Worm (Caenorhabditis elegans) whole organism, mixed stage, embryonic: ENCODE data around the gene ZC455.1.

Experiments
- M03D4.4 ChIP-seq: sonication (generic microtip); optimal IDR thresholded peaks from 2 replicates; lab custom pipeline; 2017; ENCODE audit warnings: mild to moderate bottlenecking, missing genetic modification characterization, missing compliant biosample characterization
- bed-3 ChIP-seq: fragments of 200-800 bp; sonication (Bioruptor generic); optimal IDR thresholded peaks from 3 replicates; lab custom pipeline; 2018; ENCODE audit warnings: mild to moderate bottlenecking, missing genetic modification characterization, moderate library complexity, missing compliant biosample characterization
- ceh-43 ChIP-seq: fragments of 200-800 bp; sonication (Bioruptor generic); optimal IDR thresholded peaks from 2 replicates; lab custom pipeline; 2018; ENCODE audit warnings: mild to moderate bottlenecking, missing genetic modification characterization, moderate library complexity, missing compliant biosample characterization
- ceh-83 ChIP-seq: fragments of 200-800 bp; sonication (Bioruptor generic); optimal IDR thresholded peaks from 2 replicates; lab custom pipeline; 2018; ENCODE audit warnings: mild to moderate bottlenecking, missing genetic modification characterization, missing compliant biosample characterization
- ces-1 ChIP-seq: fragments of 150-350 bp; optimal IDR thresholded peaks from 2 replicates; lab custom pipeline; 2014; ENCODE audit warnings: missing biosample characterization, missing genetic modification reagents, missing genetic modification characterization
- drap-1 ChIP-seq: fragments of 200-800 bp; sonication (Bioruptor generic); optimal IDR thresholded peaks from 3 replicates; lab custom pipeline; 2018; ENCODE audit warnings: mild to moderate bottlenecking, missing genetic modification characterization, missing compliant biosample characterization
- elt-1 ChIP-seq: sonication (generic microtip); optimal IDR thresholded peaks from 2 replicates; lab custom pipeline; 2017; ENCODE audit warnings: missing genetic modification characterization, mild to moderate bottlenecking, missing compliant biosample characterization, antibody characterized with exemption, moderate library complexity, borderline replicate concordance; ENCODE audit not compliant: insufficient read depth
- elt-3 ChIP-seq: fragments of 150-350 bp; optimal IDR thresholded peaks from 2 replicates; lab custom pipeline; 2014; ENCODE audit warnings: missing biosample characterization, missing genetic modification characterization
- flh-1 ChIP-seq: fragments of 200-800 bp; sonication (Bioruptor generic); optimal IDR thresholded peaks from 2 replicates; lab custom pipeline; 2018; ENCODE audit warnings: mild to moderate bottlenecking, missing genetic modification characterization, moderate library complexity, missing compliant biosample characterization
- hlh-1 ChIP-seq: fragments of 150-350 bp; optimal IDR thresholded peaks from 2 replicates; lab custom pipeline; 2014; ENCODE audit warnings: missing biosample characterization, missing genetic modification reagents, missing genetic modification characterization
- lin-13 ChIP-seq: fragments of 150-350 bp; optimal IDR thresholded peaks from 2 replicates; lab custom pipeline; 2014; ENCODE audit warnings: missing biosample characterization, missing genetic modification characterization
- lin-32 ChIP-seq: fragments of 200-800 bp; sonication (Bioruptor generic); optimal IDR thresholded peaks from 2 replicates; lab custom pipeline; 2018; ENCODE audit warnings: mild to moderate bottlenecking, missing genetic modification characterization, missing compliant biosample characterization
- lsy-2 ChIP-seq: fragments of 150-350 bp; optimal IDR thresholded peaks from 2 replicates; lab custom pipeline; 2014; ENCODE audit warnings: missing biosample characterization, missing genetic modification characterization
- mab-5 ChIP-seq: fragments of 150-350 bp; optimal IDR thresholded peaks from 2 replicates; lab custom pipeline; 2014; ENCODE audit warnings: missing biosample characterization, missing genetic modification characterization
- mep-1 ChIP-seq: fragments of 150-350 bp; optimal IDR thresholded peaks from 2 replicates; lab custom pipeline; 2017; ENCODE audit warnings: missing biosample characterization, missing genetic modification reagents, missing genetic modification characterization, inconsistent platforms
- mls-2 ChIP-seq: sonication (generic microtip); optimal IDR thresholded peaks from 2 replicates; lab custom pipeline; 2016; ENCODE audit warnings: mild to moderate bottlenecking, missing genetic modification characterization, moderate library complexity, missing compliant biosample characterization
- nhr-12 ChIP-seq: fragments of 150-350 bp; optimal IDR thresholded peaks from 2 replicates; lab custom pipeline; 2014; ENCODE audit warnings: missing biosample characterization, missing genetic modification characterization
- nhr-2 ChIP-seq: fragments of 150-350 bp; optimal IDR thresholded peaks from 2 replicates; lab custom pipeline; 2014; ENCODE audit warnings: missing biosample characterization, missing genetic modification characterization
- nhr-28 ChIP-seq: fragments of 150-350 bp; optimal IDR thresholded peaks from 2 replicates; lab custom pipeline; 2014; ENCODE audit warnings: missing biosample characterization, missing genetic modification characterization
- nhr-76 ChIP-seq: sonication (generic microtip); optimal IDR thresholded peaks from 2 replicates; lab custom pipeline; 2017; ENCODE audit warnings: missing biosample characterization, missing genetic modification characterization
- pha-4 ChIP-seq: fragments of 150-350 bp; optimal IDR thresholded peaks from 2 replicates; lab custom pipeline; 2018; ENCODE audit warnings: missing biosample characterization, missing genetic modification reagents, missing genetic modification characterization
- sem-2 ChIP-seq: fragments of 200-800 bp; sonication (Bioruptor generic); optimal IDR thresholded peaks from 2 replicates; lab custom pipeline; 2018; ENCODE audit warnings: mild to moderate bottlenecking, missing genetic modification characterization, missing compliant biosample characterization
- snpc-4 ChIP-seq: fragments of 150-350 bp; optimal IDR thresholded peaks from 2 replicates; lab custom pipeline; 2014; ENCODE audit warnings: missing biosample characterization, missing genetic modification characterization
- sptf-1 ChIP-seq: sonication (generic microtip); optimal IDR thresholded peaks from 2 replicates; lab custom pipeline; 2017; ENCODE audit warnings: mild to moderate bottlenecking, missing genetic modification characterization, moderate library complexity, missing compliant biosample characterization
- tbx-8 ChIP-seq: fragments of 200-800 bp; sonication (Bioruptor generic); optimal IDR thresholded peaks from 2 replicates; lab custom pipeline; 2018; ENCODE audit warnings: mild to moderate bottlenecking, missing genetic modification characterization, moderate library complexity, missing compliant biosample characterization
- unc-120 ChIP-seq: sonication (generic microtip); optimal IDR thresholded peaks from 2 replicates; lab custom pipeline; 2017; ENCODE audit warnings: missing genetic modification characterization, missing compliant biosample characterization; ENCODE audit not compliant: poor library complexity, severe bottlenecking
- unc-39 ChIP-seq: fragments of 150-350 bp; optimal IDR thresholded peaks from 2 replicates; lab custom pipeline; 2014; ENCODE audit warnings: missing biosample characterization, missing genetic modification characterization
- unc-62 ChIP-seq: fragments of 150-350 bp; optimal IDR thresholded peaks from 2 replicates; lab custom pipeline; 2014; ENCODE audit warnings: missing biosample characterization, missing genetic modification reagents, missing genetic modification characterization
- ztf-11 ChIP-seq: fragments of 150-350 bp; optimal IDR thresholded peaks from 2 replicates; lab custom pipeline; 2014; ENCODE audit warnings: missing biosample characterization, missing genetic modification characterization

ZC455.1 gene

DNA sequence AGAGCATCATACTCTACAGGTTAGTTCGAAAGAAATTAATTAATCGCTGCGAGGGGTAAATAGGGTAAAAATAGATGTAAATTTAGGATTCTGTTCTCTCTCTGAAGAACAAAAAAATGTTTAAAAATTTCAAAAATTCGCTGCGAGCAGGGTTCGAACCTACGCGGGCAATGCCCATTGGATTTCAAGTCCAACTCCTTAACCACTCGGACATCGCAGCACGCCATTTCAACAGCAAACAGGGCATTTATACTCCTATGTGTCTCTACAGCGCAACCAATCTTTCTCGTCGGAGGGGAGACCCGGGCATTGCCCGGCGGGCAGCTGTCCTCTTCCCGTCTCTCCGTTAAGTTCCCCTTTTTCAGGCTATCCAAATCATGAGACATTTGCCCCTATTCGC is 6.9 kb downstream of the ZC455.1 start (continued):
- TF ChIP-seq unc-39 (tag; lab: Kevin White, UChicago) (no peak), unc-120 (tag; lab: Kevin White, UChicago) (peak; percentile 93)
- TF ChIP-seq, all 35 proteins: peak for 22

DNA sequence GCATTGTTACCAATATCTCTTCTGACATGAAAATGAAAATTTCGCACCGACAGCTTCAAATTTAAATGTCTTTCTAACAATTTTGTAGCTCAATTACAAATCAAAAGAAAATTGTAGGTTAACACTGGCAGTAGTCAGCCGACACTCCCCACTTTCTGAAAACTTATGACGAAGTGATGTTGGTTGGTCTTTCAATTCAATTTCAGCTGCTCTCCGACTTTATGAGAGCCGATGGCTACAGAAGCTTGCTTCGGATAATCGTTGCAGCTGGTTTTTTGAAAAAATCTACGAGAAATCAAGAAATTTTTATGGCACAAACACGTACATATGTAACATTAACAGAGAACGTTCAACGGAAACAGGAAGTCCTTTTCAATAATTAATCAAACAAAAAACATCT is 11.5 kb downstream of the ZC455.1 start, which contains the start of gene sre-20:
Gene sre-20, minus strand, starts transcription at position 101 of the 400 bp plus-strand sequence.
- TF ChIP-seq sptf-1 (no peak), unc-62 (GFP tag; lab: Kevin White, UChicago) (no peak), lin-32 (GFP tag; lab: Kevin White, UChicago) (no peak), ces-1 (GFP tag; lab: Kevin White, UChicago) (no peak), elt-1 (no peak), pha-4 (tag; lab: Kevin White, UChicago) (no peak), flh-1 (GFP tag; lab: Kevin White, UChicago) (no peak), M03D4.4 (no peak), nhr-76 (tag; lab: Kevin White, UChicago) (no peak), ceh-83 (GFP tag; lab: Kevin White, UChicago) (no peak), lsy-2 (tag; lab: Kevin White, UChicago) (no peak), unc-120 (tag; lab: Kevin White, UChicago) (no peak), bed-3 (GFP tag; lab: Kevin White, UChicago) (no peak), mab-5 (tag; lab: Kevin White, UChicago) (no peak), drap-1 (GFP tag; lab: Kevin White, UChicago) (no peak), nhr-12 (tag; lab: Kevin White, UChicago) (no peak)

DNA sequence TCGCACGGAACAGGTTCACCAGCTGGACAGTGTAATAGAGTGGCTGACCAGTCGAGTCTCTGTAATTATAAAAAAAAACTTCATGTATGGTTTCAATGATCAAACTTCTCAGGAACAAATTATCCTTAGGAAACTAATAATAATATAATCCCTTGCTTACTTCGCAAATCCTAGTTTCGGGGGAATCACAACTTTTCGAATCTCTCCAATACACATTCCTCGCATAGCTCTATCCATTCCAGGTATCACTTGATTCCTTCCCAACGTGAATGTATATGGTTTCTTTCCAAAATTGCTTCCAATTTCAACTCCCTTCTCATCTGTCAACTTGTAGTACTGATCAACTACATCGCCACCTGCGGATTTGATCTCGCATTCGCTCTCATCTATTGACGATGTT is 13.0 kb downstream of the ZC455.1 start:
- TF ChIP-seq tbx-8 (GFP tag; lab: Kevin White, UChicago) (no peak), mls-2 (tag; lab: Kevin White, UChicago) (no peak), lin-13 (no peak), nhr-2 (tag; lab: Kevin White, UChicago) (no peak), bed-3 (GFP tag; lab: Kevin White, UChicago) (no peak), mab-5 (tag; lab: Kevin White, UChicago) (no peak), flh-1 (GFP tag; lab: Kevin White, UChicago) (no peak), pha-4 (tag; lab: Kevin White, UChicago) (no peak), nhr-28 (no peak), hlh-1 (tag; lab: Kevin White, UChicago) (no peak), drap-1 (GFP tag; lab: Kevin White, UChicago) (no peak), sptf-1 (no peak)

DNA sequence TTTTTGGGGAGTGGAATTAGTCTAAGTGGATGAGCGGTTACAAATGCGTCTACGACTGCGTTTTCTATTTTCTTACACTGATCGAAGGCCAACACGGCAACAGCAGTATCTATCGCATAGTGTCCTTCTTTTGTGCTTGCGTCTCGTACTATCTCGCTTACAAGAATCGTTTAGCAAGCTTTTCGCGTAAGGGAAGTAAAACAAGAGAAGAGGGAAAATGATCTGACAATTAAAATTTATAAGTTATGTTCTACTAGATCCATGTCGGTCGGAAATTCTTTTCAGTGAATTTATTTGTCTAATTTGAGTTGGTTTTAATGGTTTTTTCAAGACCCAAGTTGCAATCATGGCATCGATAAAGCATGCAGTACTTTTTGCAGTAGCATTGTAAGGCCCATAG is 13.7 kb downstream of the ZC455.1 start, which contains the start of gene fkb-4:
Gene fkb-4, minus strand, starts transcription at position 101 of the 400 bp plus-strand sequence.
- TF ChIP-seq sptf-1 (no peak), ceh-43 (GFP tag; lab: Kevin White, UChicago) (no peak), lsy-2 (tag; lab: Kevin White, UChicago) (no peak)

DNA sequence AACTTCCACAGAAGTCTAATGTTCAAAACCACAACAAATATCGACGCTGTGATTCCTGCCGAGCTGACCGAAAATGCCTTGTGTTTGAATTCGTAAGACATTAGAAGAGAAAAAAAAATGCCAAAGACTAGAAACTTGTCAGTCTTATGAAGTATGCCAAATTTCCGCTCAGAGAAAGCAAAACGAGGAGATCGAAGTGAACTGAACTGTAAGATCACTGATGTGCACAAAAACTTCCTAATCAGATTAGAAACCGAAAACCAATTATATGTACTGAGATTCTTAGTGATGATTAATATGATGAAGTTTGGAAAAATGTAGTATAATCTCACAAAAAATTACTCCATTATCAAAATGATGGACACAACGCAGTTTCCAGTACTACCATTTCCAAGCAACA is 15.1 kb downstream of the ZC455.1 start, which contains the start of gene srbc-44:
Gene srbc-44, minus strand, starts transcription at position 101 of the 400 bp plus-strand sequence.
- no peak for TF ChIP-seq nhr-76 (tag; lab: Kevin White, UChicago)
- no peak for TF ChIP-seq ceh-43 (GFP tag; lab: Kevin White, UChicago)
- TF ChIP-seq, all 35 proteins: peak for 0

DNA sequence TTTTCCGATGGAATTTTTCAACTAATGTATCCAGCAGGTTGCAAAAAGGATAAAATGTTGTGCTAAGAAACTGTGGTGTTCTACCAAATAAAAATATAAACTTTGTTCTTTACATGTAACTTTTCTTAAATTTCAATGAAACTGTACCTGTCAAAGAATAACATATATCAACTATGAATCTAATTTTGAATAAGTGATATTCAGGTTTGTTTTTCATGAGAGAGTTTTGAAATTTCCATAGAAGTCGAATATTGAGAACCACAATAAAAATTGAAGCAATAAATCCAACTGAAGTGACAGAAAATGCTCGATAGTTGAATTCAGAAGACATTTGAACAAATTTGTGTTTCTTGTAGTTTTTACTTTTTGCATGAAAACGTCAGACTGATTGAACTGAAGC is 16.9 kb downstream of the ZC455.1 start, which contains the start of gene srbc-43:
Gene srbc-43, minus strand, starts transcription at position 331 of the 400 bp plus-strand sequence.
- TF ChIP-seq elt-3 (no peak), lin-32 (GFP tag; lab: Kevin White, UChicago) (no peak), bed-3 (GFP tag; lab: Kevin White, UChicago) (no peak), nhr-2 (tag; lab: Kevin White, UChicago) (no peak), pha-4 (tag; lab: Kevin White, UChicago) (no peak), nhr-28 (no peak), snpc-4 (tag; lab: Kevin White, UChicago) (no peak), nhr-12 (tag; lab: Kevin White, UChicago) (no peak), M03D4.4 (no peak), unc-120 (tag; lab: Kevin White, UChicago) (no peak)

DNA sequence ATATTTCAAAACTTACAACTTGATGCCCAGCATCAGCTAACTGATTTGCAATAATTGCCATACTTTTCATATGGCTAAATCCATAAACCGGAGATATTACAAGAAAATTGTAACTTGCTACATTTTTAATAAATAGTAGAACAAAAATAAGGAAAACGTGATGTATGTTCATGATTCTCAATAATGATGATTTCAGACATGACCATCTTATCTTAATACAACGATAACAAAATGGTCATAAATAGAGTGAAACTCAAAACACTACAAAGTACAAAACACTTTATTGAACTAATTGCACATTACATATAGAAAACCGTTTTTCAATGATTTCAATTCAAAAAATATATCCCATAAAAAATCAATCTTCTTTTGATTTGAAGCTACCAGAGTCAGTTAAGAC is 19.4 kb downstream of the ZC455.1 start, which contains the start of gene ugt-5:
Gene ugt-5, minus strand, starts transcription at position 214 of the 400 bp plus-strand sequence.
- TF ChIP-seq M03D4.4 (no peak), nhr-76 (tag; lab: Kevin White, UChicago) (no peak), ces-1 (GFP tag; lab: Kevin White, UChicago) (no peak), ztf-11 (tag; lab: Kevin White, UChicago) (no peak), ceh-83 (GFP tag; lab: Kevin White, UChicago) (no peak), mep-1 (tag; lab: Kevin White, UChicago) (no peak), lin-32 (GFP tag; lab: Kevin White, UChicago) (no peak), bed-3 (GFP tag; lab: Kevin White, UChicago) (no peak), lsy-2 (tag; lab: Kevin White, UChicago) (no peak), sem-2 (GFP tag; lab: Kevin White, UChicago) (no peak)
